Fruit fly (Drosophila melanogaster) whole organism, prepupa: Measurements from ENCODE around the gene org-1.

Source experiments
- Blimp-1 ChIP-seq: fragments of 200-800 bp; sonication (Bioruptor generic); optimal IDR thresholded peaks from 3 replicates; lab custom pipeline; 2017; ENCODE audit warnings: missing biosample characterization, missing genetic modification characterization, mild to moderate bottlenecking, moderate library complexity, missing genetic modification reagents
- CG10631 ChIP-seq: fragments of 200-800 bp; sonication (Bioruptor generic); optimal IDR thresholded peaks from 2 replicates; lab custom pipeline; 2016; ENCODE audit warnings: missing biosample characterization, missing genetic modification characterization
- CG10669 ChIP-seq: fragments of 200-800 bp; sonication (Bioruptor generic); optimal IDR thresholded peaks from 3 replicates; lab custom pipeline; 2018; ENCODE audit warnings: missing biosample characterization, mild to moderate bottlenecking, missing genetic modification characterization, moderate library complexity
- CG11294 ChIP-seq: fragments of 200-800 bp; sonication (Bioruptor generic); IDR thresholded peaks from 2 replicates; pipeline ENCODE4 v1.3.6; 2022; ENCODE audit warnings: missing biosample characterization, missing genetic modification characterization
- CG11762 ChIP-seq: fragments of 200-800 bp; sonication (Bioruptor generic); optimal IDR thresholded peaks from 3 replicates; lab custom pipeline; 2016; ENCODE audit warnings: missing biosample characterization, missing genetic modification characterization; ENCODE audit not compliant: insufficient read depth
- CG11902 ChIP-seq: fragments of 200-800 bp; sonication (Bioruptor generic); optimal IDR thresholded peaks from 3 replicates; lab custom pipeline; 2016; ENCODE audit warnings: missing biosample characterization, missing genetic modification characterization
- CG15336 ChIP-seq: fragments of 200-800 bp; sonication (Bioruptor generic); IDR thresholded peaks from 2 replicates; pipeline ENCODE4 v1.3.6; 2022; ENCODE audit warnings: missing biosample characterization, missing genetic modification characterization
- CG16779 ChIP-seq: fragments of 200-800 bp; sonication (Bioruptor generic); optimal IDR thresholded peaks from 3 replicates; lab custom pipeline; 2017; ENCODE audit warnings: missing biosample characterization, mild to moderate bottlenecking, missing genetic modification characterization
- CG3032 ChIP-seq: fragments of 200-800 bp; optimal IDR thresholded peaks from 2 replicates; lab custom pipeline; 2019; ENCODE audit warnings: missing biosample characterization, mild to moderate bottlenecking, missing genetic modification characterization, moderate library complexity
- CG32006 ChIP-seq: fragments of 200-800 bp; sonication (Bioruptor generic); optimal IDR thresholded peaks from 3 replicates; lab custom pipeline; 2017; ENCODE audit warnings: missing biosample characterization, mild to moderate bottlenecking, missing genetic modification characterization
- CG34406 ChIP-seq: fragments of 200-800 bp; sonication (Bioruptor generic); optimal IDR thresholded peaks from 3 replicates; lab custom pipeline; 2016; ENCODE audit warnings: missing biosample characterization, missing genetic modification characterization
- CG4318 ChIP-seq: fragments of 200-800 bp; sonication (Bioruptor generic); optimal IDR thresholded peaks from 3 replicates; lab custom pipeline; 2017; ENCODE audit warnings: missing biosample characterization, mild to moderate bottlenecking, missing genetic modification characterization
- CG6163 ChIP-seq: fragments of 200-800 bp; sonication (Bioruptor generic); IDR thresholded peaks from 3 replicates; pipeline ENCODE4 v1.3.6; 2022; ENCODE audit warnings: missing biosample characterization, missing genetic modification characterization
- CG6276 ChIP-seq: fragments of 200-800 bp; sonication (Bioruptor generic); optimal IDR thresholded peaks from 2 replicates; lab custom pipeline; 2017; ENCODE audit warnings: missing biosample characterization, mild to moderate bottlenecking, missing genetic modification characterization
- CG6792 ChIP-seq: fragments of 200-800 bp; sonication (Bioruptor generic); optimal IDR thresholded peaks from 3 replicates; lab custom pipeline; 2016; ENCODE audit warnings: missing biosample characterization, missing genetic modification characterization
- CG6808 ChIP-seq: fragments of 200-800 bp; sonication (Bioruptor generic); optimal IDR thresholded peaks from 3 replicates; lab custom pipeline; 2017; ENCODE audit warnings: missing biosample characterization, missing genetic modification characterization, mild to moderate bottlenecking, moderate library complexity, missing genetic modification reagents
- CG7368 ChIP-seq: fragments of 200-800 bp; sonication (Bioruptor generic); optimal IDR thresholded peaks from 3 replicates; lab custom pipeline; 2016; ENCODE audit warnings: missing biosample characterization, missing genetic modification characterization
- CG8119 ChIP-seq: fragments of 200-800 bp; sonication (Bioruptor generic); IDR thresholded peaks from 3 replicates; pipeline ENCODE4 v1.3.6; 2022; ENCODE audit warnings: missing biosample characterization, missing genetic modification characterization
- CG8319 ChIP-seq: fragments of 200-800 bp; sonication (Bioruptor generic); optimal IDR thresholded peaks from 3 replicates; lab custom pipeline; 2016; ENCODE audit warnings: missing biosample characterization, missing genetic modification characterization
- Eip75B ChIP-seq: fragments of 200-800 bp; sonication (Bioruptor generic); optimal IDR thresholded peaks from 3 replicates; lab custom pipeline; 2016; ENCODE audit warnings: missing biosample characterization, missing genetic modification characterization
- Eip78C ChIP-seq: fragments of 200-800 bp; sonication (Bioruptor generic); peaks from one replicate; lab custom pipeline; 2016; ENCODE audit warnings: missing biosample characterization, missing genetic modification characterization
- Ets21C ChIP-seq: fragments of 200-800 bp; sonication (Bioruptor generic); optimal IDR thresholded peaks from 3 replicates; lab custom pipeline; 2016; ENCODE audit warnings: missing biosample characterization, missing genetic modification characterization
- Ets96B ChIP-seq: fragments of 200-800 bp; optimal IDR thresholded peaks from 2 replicates; lab custom pipeline; 2019; ENCODE audit warnings: missing biosample characterization, mild to moderate bottlenecking, missing genetic modification characterization, moderate library complexity
- Gug ChIP-seq: fragments of 200-800 bp; sonication (Bioruptor generic); IDR thresholded peaks from 2 replicates; pipeline ENCODE4 v1.3.6; 2022; ENCODE audit warnings: missing biosample characterization, missing genetic modification characterization
- Hr38 ChIP-seq: sonication (Bioruptor generic); optimal IDR thresholded peaks from 2 replicates; lab custom pipeline; 2016; ENCODE audit warnings: missing biosample characterization, missing genetic modification characterization
- Hr4 ChIP-seq: fragments of 200-800 bp; sonication (Bioruptor generic); optimal IDR thresholded peaks from 3 replicates; lab custom pipeline; 2016; ENCODE audit warnings: missing biosample characterization, missing genetic modification characterization
- Lpt ChIP-seq: fragments of 200-800 bp; sonication (Bioruptor generic); optimal IDR thresholded peaks from 3 replicates; lab custom pipeline; 2016; ENCODE audit warnings: missing biosample characterization, missing genetic modification characterization
- Met ChIP-seq: fragments of 200-800 bp; sonication (Bioruptor generic); optimal IDR thresholded peaks from 3 replicates; lab custom pipeline; 2016; ENCODE audit warnings: missing biosample characterization, missing genetic modification characterization
- Smox ChIP-seq: fragments of 200-800 bp; sonication (Bioruptor generic); optimal IDR thresholded peaks from 3 replicates; lab custom pipeline; 2016; ENCODE audit warnings: missing biosample characterization, missing genetic modification characterization
- Sox14 ChIP-seq: fragments of 200-800 bp; sonication (Bioruptor generic); optimal IDR thresholded peaks from 3 replicates; lab custom pipeline; 2016; ENCODE audit warnings: missing biosample characterization, missing genetic modification characterization
- achi ChIP-seq: fragments of 200-800 bp; sonication (Bioruptor generic); optimal IDR thresholded peaks from 3 replicates; lab custom pipeline; 2016; ENCODE audit warnings: missing biosample characterization, missing genetic modification characterization
- acj6 ChIP-seq: fragments of 200-800 bp; sonication (Bioruptor generic); optimal IDR thresholded peaks from 3 replicates; lab custom pipeline; 2016; ENCODE audit warnings: missing biosample characterization, missing genetic modification characterization
- dac ChIP-seq: fragments of 200-800 bp; sonication (Bioruptor generic); optimal IDR thresholded peaks from 2 replicates; lab custom pipeline; 2017; ENCODE audit warnings: missing biosample characterization, mild to moderate bottlenecking, missing genetic modification characterization
- dsx ChIP-seq: fragments of 200-800 bp; optimal IDR thresholded peaks from 3 replicates; lab custom pipeline; 2019; ENCODE audit warnings: missing biosample characterization, mild to moderate bottlenecking, missing genetic modification characterization, moderate library complexity; ENCODE audit not compliant: poor library complexity, severe bottlenecking
- eg ChIP-seq: fragments of 200-800 bp; sonication (Bioruptor generic); IDR thresholded peaks from 3 replicates; pipeline ENCODE4 v1.3.6; 2022; ENCODE audit warnings: missing biosample characterization, missing genetic modification characterization
- esn ChIP-seq: fragments of 200-800 bp; sonication (Bioruptor generic); optimal IDR thresholded peaks from 2 replicates; lab custom pipeline; 2016; ENCODE audit warnings: missing biosample characterization, mild to moderate bottlenecking, missing genetic modification characterization, moderate library complexity
- fd59A ChIP-seq: fragments of 200-800 bp; sonication (Bioruptor generic); optimal IDR thresholded peaks from 2 replicates; lab custom pipeline; 2017; ENCODE audit warnings: missing biosample characterization, mild to moderate bottlenecking, missing genetic modification characterization, missing genetic modification reagents
- fd85E ChIP-seq: fragments of 200-800 bp; sonication (Bioruptor generic); optimal IDR thresholded peaks from 3 replicates; lab custom pipeline; 2016; ENCODE audit warnings: missing biosample characterization, missing genetic modification characterization
- fkh ChIP-seq: fragments of 200-800 bp; sonication (Bioruptor generic); optimal IDR thresholded peaks from 3 replicates; lab custom pipeline; 2017; ENCODE audit warnings: missing biosample characterization, mild to moderate bottlenecking, missing genetic modification characterization, moderate library complexity
- lz ChIP-seq: fragments of 200-800 bp; sonication (Bioruptor generic); optimal IDR thresholded peaks from 3 replicates; lab custom pipeline; 2016; ENCODE audit warnings: missing biosample characterization, missing genetic modification characterization
- net ChIP-seq: fragments of 200-800 bp; sonication (Bioruptor generic); optimal IDR thresholded peaks from 3 replicates; lab custom pipeline; 2016; ENCODE audit warnings: missing biosample characterization, missing genetic modification characterization
- spab ChIP-seq: fragments of 200-800 bp; sonication (Bioruptor generic); optimal IDR thresholded peaks from 2 replicates; lab custom pipeline; 2017; ENCODE audit warnings: missing biosample characterization, mild to moderate bottlenecking, missing genetic modification characterization, missing genetic modification reagents
- ss ChIP-seq, 2 experiments: fragments of 200-800 bp; sonication (Bioruptor generic); optimal IDR thresholded peaks; 2 replicates in 1 of 2; 3 replicates in 1 of 2; lab custom pipeline; 2017 to 2018; ENCODE audit warnings: mild to moderate bottlenecking in 2 of 2, missing biosample characterization in 2 of 2, missing genetic modification characterization in 2 of 2, moderate library complexity in 1 of 2
- svp ChIP-seq: fragments of 200-800 bp; sonication (Bioruptor generic); peaks from one replicate; lab custom pipeline; 2016; ENCODE audit warnings: missing biosample characterization, missing genetic modification characterization
- topi ChIP-seq: fragments of 200-800 bp; sonication (Bioruptor generic); optimal IDR thresholded peaks from 3 replicates; lab custom pipeline; 2016; ENCODE audit warnings: missing biosample characterization, missing genetic modification characterization
- vri ChIP-seq: fragments of 200-800 bp; sonication (Bioruptor generic); optimal IDR thresholded peaks from 3 replicates; lab custom pipeline; 2016; ENCODE audit warnings: missing biosample characterization, mild to moderate bottlenecking, missing genetic modification characterization

org-1 gene

dm6 chrX:8437285-8438110 lies 17.4 kb downstream of the org-1 start, which contains the start of gene Miga (continued):
- TF ChIP-seq topi (GFP tag; lab: Kevin White, UChicago) (no peak), Lpt (peak; percentile 63), dac (GFP tag; lab: Kevin White, UChicago) (no peak), CG8119 (GFP tag; lab: Robert Waterston, UW) (no peak; the same call in 2 of the 3 replicates), Eip75B (no peak), Smox (no peak), spab (GFP tag; lab: Kevin White, UChicago) (peak; percentile 9), fkh (GFP tag; lab: Kevin White, UChicago) (peak; percentile 33), Ets21C (GFP tag; lab: Kevin White, UChicago) (no peak)

dm6 chrX:8436656-8437284 lies 18.1 kb downstream of the org-1 start, which contains the start of gene CG1440:
CG1440 (plus strand) TSS chrX:8437057.
- TF ChIP-seq CG3032 (tag; lab: Kevin White, UChicago) (peak; percentile 29), CG8119 (GFP tag; lab: Robert Waterston, UW) (0 out of 3 replicates have a peak, but pooled peaks have one; percentile 27), CG6808 (GFP tag; lab: Kevin White, UChicago) (peak; percentile 28), Sox14 (GFP tag; lab: Kevin White, UChicago) (peak; percentile 22), CG16779 (tag; lab: Kevin White, UChicago) (no peak), Eip75B (no peak), CG4318 (GFP tag; lab: Kevin White, UChicago) (no peak), Ets21C (GFP tag; lab: Kevin White, UChicago) (no peak), Eip78C (GFP tag; lab: Kevin White, UChicago) (peak; percentile 80), fkh (GFP tag; lab: Kevin White, UChicago) (no peak), dac (GFP tag; lab: Kevin White, UChicago) (no peak), CG6276 (GFP tag; lab: Kevin White, UChicago) (peak; percentile 54), ss (GFP tag; optimal IDR thresholded peaks at IDR 0.05; lab: Kevin White, UChicago) (no peak), dsx (no peak), fd59A (no peak), CG7368 (GFP tag; lab: Kevin White, UChicago) (no peak), Blimp-1 (GFP tag; lab: Kevin White, UChicago) (peak; percentile 66), CG11762 (GFP tag; lab: Kevin White, UChicago) (no peak), CG6792 (GFP tag; lab: Kevin White, UChicago) (no peak), spab (GFP tag; lab: Kevin White, UChicago) (no peak), lz (GFP tag; lab: Kevin White, UChicago) (peak; percentile 36), CG6163 (0 out of 3 replicates have a peak, but pooled peaks have one; percentile 14), CG8319 (GFP tag; lab: Kevin White, UChicago) (no peak), Hr4 (no peak), svp (no peak), CG11294 (GFP tag; lab: Robert Waterston, UW) (no peak), Met (GFP tag; lab: Kevin White, UChicago) (no peak), CG32006 (GFP tag; lab: Kevin White, UChicago) (no peak), eg (GFP tag; lab: Robert Waterston, UW) (no peak; the same call in 2 of the 3 replicates), Gug (peak; percentile 18; the same call in 1 of the 2 replicates), CG34406 (no peak), achi (peak; percentile 33), acj6 (GFP tag; lab: Kevin White, UChicago) (no peak), fd85E (GFP tag; lab: Kevin White, UChicago) (no peak), net (GFP tag; lab: Kevin White, UChicago) (no peak), vri (GFP tag; lab: Kevin White, UChicago) (no peak), Lpt (no peak), CG10631 (GFP tag; lab: Kevin White, UChicago) (peak; percentile 23), CG10669 (GFP tag; lab: Kevin White, UChicago) (no peak), Smox (no peak), Hr38 (no peak), CG11902 (GFP tag; lab: Kevin White, UChicago) (no peak), Ets96B (tag; lab: Kevin White, UChicago) (peak; percentile 32), esn (GFP tag; lab: Kevin White, UChicago) (peak; percentile 46), CG15336 (no peak)
